Worm (Caenorhabditis elegans) whole organism, L4 larva: ENCODE measurements around the gene acy-2.

Experiments used
- D1046.2 ChIP-seq: fragments of 200-800 bp; sonication (Bioruptor generic); IDR thresholded peaks from 2 replicates; pipeline ENCODE4 v1.3.6; 2022; ENCODE audit warnings: missing genetic modification characterization, missing compliant biosample characterization
- F10B5.3 ChIP-seq: sonication (generic microtip); optimal IDR thresholded peaks from 2 replicates; lab custom pipeline; 2016; ENCODE audit warnings: mild to moderate bottlenecking, missing genetic modification characterization, missing compliant biosample characterization
- F37D6.2 ChIP-seq: sonication (generic microtip); optimal IDR thresholded peaks from 2 replicates; lab custom pipeline; 2016; ENCODE audit warnings: mild to moderate bottlenecking, missing genetic modification characterization, missing compliant biosample characterization
- F44E2.7 ChIP-seq: fragments of 200-800 bp; sonication (Bioruptor generic); IDR thresholded peaks from 2 replicates; pipeline ENCODE4 v2.1.2; 2022; ENCODE audit warnings: missing genetic modification characterization, missing compliant biosample characterization
- T20F7.1 ChIP-seq: fragments of 200-800 bp; sonication (Bioruptor generic); optimal IDR thresholded peaks from 2 replicates; lab custom pipeline; 2018; ENCODE audit warnings: mild to moderate bottlenecking, missing genetic modification characterization, missing compliant biosample characterization
- T26A8.4 ChIP-seq: fragments of 200-800 bp; sonication (Bioruptor generic); IDR thresholded peaks from 2 replicates; pipeline ENCODE4 v1.3.6; 2022; ENCODE audit warnings: missing genetic modification characterization, missing compliant biosample characterization
- Y75B8A.6 ChIP-seq: fragments of 200-800 bp; sonication (Bioruptor generic); IDR thresholded peaks from 2 replicates; pipeline ENCODE4 v1.3.6; 2022; ENCODE audit warnings: missing genetic modification reagents, missing genetic modification characterization, missing compliant biosample characterization
- ZK546.5 ChIP-seq, 2 experiments: sonication (generic microtip); optimal IDR thresholded peaks; 2 replicates each; lab custom pipeline; 2017; ENCODE audit warnings: missing biosample characterization in 2 of 2, missing genetic modification characterization in 2 of 2
- aha-1 ChIP-seq: fragments of 150-350 bp; peaks from one replicate; lab custom pipeline; 2014; ENCODE audit warnings: missing biosample characterization, missing genetic modification characterization
- ama-1 ChIP-seq: fragments of 150-350 bp; optimal IDR thresholded peaks from 2 replicates; lab custom pipeline; 2014; ENCODE audit warnings: inconsistent platforms, mixed read lengths
- attf-4 ChIP-seq: sonication (generic microtip); optimal IDR thresholded peaks from 3 replicates; lab custom pipeline; 2017; ENCODE audit warnings: missing biosample characterization, missing genetic modification characterization
- ceh-28 ChIP-seq: fragments of 150-350 bp; optimal IDR thresholded peaks from 2 replicates; lab custom pipeline; 2014; ENCODE audit warnings: missing biosample characterization, missing genetic modification reagents, missing genetic modification characterization
- ceh-62 ChIP-seq: sonication (generic microtip); optimal IDR thresholded peaks from 2 replicates; lab custom pipeline; 2017; ENCODE audit warnings: missing biosample characterization, missing genetic modification characterization
- cey-2 ChIP-seq: sonication (generic microtip); optimal IDR thresholded peaks from 3 replicates; lab custom pipeline; 2017; ENCODE audit warnings: missing genetic modification characterization, mild to moderate bottlenecking, missing compliant biosample characterization, antibody characterized with exemption, borderline replicate concordance; ENCODE audit not compliant: insufficient read depth
- daf-16 ChIP-seq, 3 experiments: sonication (generic microtip); optimal IDR thresholded peaks; 2 replicates each; lab custom pipeline; 2016 to 2017; ENCODE audit warnings: missing genetic modification characterization in 3 of 3, missing genetic modification reagents in 3 of 3, mild to moderate bottlenecking in 2 of 3, missing compliant biosample characterization in 2 of 3, missing biosample characterization in 1 of 3, moderate library complexity in 1 of 3
- daf-19 ChIP-seq: fragments of 200-800 bp; sonication (Bioruptor generic); conservative IDR thresholded peaks from 2 replicates; pipeline ENCODE4 v1.3.6; 2022; ENCODE audit warnings: missing genetic modification characterization, missing compliant biosample characterization
- dmd-8 ChIP-seq: fragments of 200-800 bp; sonication (Bioruptor generic); IDR thresholded peaks from 2 replicates; pipeline ENCODE4 v1.3.6; 2022; ENCODE audit warnings: missing genetic modification characterization, missing compliant biosample characterization
- dmd-9 ChIP-seq: fragments of 200-800 bp; sonication (Bioruptor generic); IDR thresholded peaks from 2 replicates; pipeline ENCODE4 v1.3.6; 2022; ENCODE audit warnings: missing genetic modification reagents, missing genetic modification characterization, missing compliant biosample characterization
- dpl-1 ChIP-seq: fragments of 150-350 bp; optimal IDR thresholded peaks from 2 replicates; lab custom pipeline; 2014; ENCODE audit warnings: missing biosample characterization, missing genetic modification reagents, missing genetic modification characterization
- egl-27 ChIP-seq: sonication (generic microtip); optimal IDR thresholded peaks from 3 replicates; lab custom pipeline; 2017; ENCODE audit warnings: missing biosample characterization, missing genetic modification reagents, missing genetic modification characterization
- gei-8 ChIP-seq: fragments of 200-800 bp; sonication (Bioruptor generic); optimal IDR thresholded peaks from 2 replicates; lab custom pipeline; 2018; ENCODE audit warnings: mild to moderate bottlenecking, missing genetic modification characterization, missing compliant biosample characterization
- hlh-30 ChIP-seq: sonication (generic microtip); optimal IDR thresholded peaks from 2 replicates; lab custom pipeline; 2017; ENCODE audit warnings: antibody characterized with exemption, mild to moderate bottlenecking, missing genetic modification characterization, missing compliant biosample characterization; ENCODE audit not compliant: insufficient read depth
- hmg-1.1 ChIP-seq: fragments of 200-800 bp; sonication (Bioruptor generic); IDR thresholded peaks from 2 replicates; pipeline ENCODE4 v1.3.6; 2022; ENCODE audit warnings: missing genetic modification reagents, missing genetic modification characterization, missing compliant biosample characterization
- jun-1 ChIP-seq: fragments of 150-350 bp; optimal IDR thresholded peaks from 2 replicates; lab custom pipeline; 2014; ENCODE audit warnings: missing biosample characterization, missing genetic modification reagents, missing genetic modification characterization
- lin-15B ChIP-seq: fragments of 150-350 bp; sonication (generic microtip); optimal IDR thresholded peaks from 3 replicates; lab custom pipeline; 2014; ENCODE audit warnings: missing biosample characterization, missing genetic modification characterization
- lsy-2 ChIP-seq, 2 experiments: fragments of 150-350 bp in 1 of 2; sonication (generic microtip) in 1 of 2; optimal IDR thresholded peaks; 2 replicates each; lab custom pipeline; 2014 to 2017; ENCODE audit warnings: missing biosample characterization in 2 of 2, missing genetic modification characterization in 2 of 2
- mdl-1 ChIP-seq, 2 experiments: fragments of 150-350 bp in 1 of 2; sonication (generic microtip) in 1 of 2; optimal IDR thresholded peaks; 2 replicates each; lab custom pipeline; 2014 to 2017; ENCODE audit warnings: missing biosample characterization in 2 of 2, missing genetic modification characterization in 2 of 2
- mdt-29 ChIP-seq: fragments of 200-800 bp; sonication (Bioruptor generic); IDR thresholded peaks from 2 replicates; pipeline ENCODE4 v1.3.6; 2022; ENCODE audit warnings: missing genetic modification reagents, missing genetic modification characterization, missing compliant biosample characterization
- mxl-3 ChIP-seq: fragments of 200-800 bp; sonication (Bioruptor generic); optimal IDR thresholded peaks from 2 replicates; lab custom pipeline; 2018; ENCODE audit warnings: mild to moderate bottlenecking, missing genetic modification characterization, missing compliant biosample characterization
- nhr-10 ChIP-seq: fragments of 150-350 bp; optimal IDR thresholded peaks from 2 replicates; lab custom pipeline; 2014; ENCODE audit warnings: missing biosample characterization, missing genetic modification characterization
- nhr-102 ChIP-seq: sonication (generic microtip); optimal IDR thresholded peaks from 2 replicates; lab custom pipeline; 2016; ENCODE audit warnings: mild to moderate bottlenecking, missing genetic modification characterization, moderate library complexity, missing compliant biosample characterization
- nhr-111 ChIP-seq: fragments of 200-800 bp; sonication (Bioruptor generic); optimal IDR thresholded peaks from 2 replicates; lab custom pipeline; 2018; ENCODE audit warnings: mild to moderate bottlenecking, missing genetic modification characterization, missing compliant biosample characterization
- nhr-28 ChIP-seq: fragments of 150-350 bp; optimal IDR thresholded peaks from 2 replicates; lab custom pipeline; 2014; ENCODE audit warnings: missing biosample characterization, missing genetic modification characterization
- nhr-41 ChIP-seq: fragments of 200-800 bp; sonication (Bioruptor generic); IDR thresholded peaks from 2 replicates; pipeline ENCODE4 v1.3.6; 2022; ENCODE audit warnings: missing genetic modification reagents, missing genetic modification characterization, missing compliant biosample characterization
- nhr-48 ChIP-seq: sonication (generic microtip); optimal IDR thresholded peaks from 2 replicates; lab custom pipeline; 2016; ENCODE audit warnings: mild to moderate bottlenecking, missing genetic modification characterization, missing compliant biosample characterization
- php-3 ChIP-seq: fragments of 200-800 bp; sonication (Bioruptor generic); IDR thresholded peaks from 2 replicates; pipeline ENCODE4 v1.3.6; 2022; ENCODE audit warnings: missing genetic modification reagents, missing genetic modification characterization, missing compliant biosample characterization
- pqm-1 ChIP-seq: sonication (generic microtip); optimal IDR thresholded peaks from 2 replicates; lab custom pipeline; 2017; ENCODE audit warnings: missing biosample characterization, missing genetic modification characterization
- saeg-2 ChIP-seq: fragments of 200-800 bp; sonication (Bioruptor generic); IDR thresholded peaks from 2 replicates; pipeline ENCODE4 v1.3.6; 2022; ENCODE audit warnings: missing genetic modification reagents, missing genetic modification characterization, missing compliant biosample characterization
- skn-1 ChIP-seq: fragments of 150-350 bp; optimal IDR thresholded peaks from 2 replicates; lab custom pipeline; 2014; ENCODE audit warnings: missing biosample characterization, missing genetic modification characterization
- snpc-1.2 ChIP-seq: fragments of 200-800 bp; sonication (Bioruptor generic); IDR thresholded peaks from 2 replicates; pipeline ENCODE4 v1.3.6; 2022; ENCODE audit warnings: missing genetic modification reagents, missing genetic modification characterization, missing compliant biosample characterization
- snpc-4 ChIP-seq: fragments of 150-350 bp; optimal IDR thresholded peaks from 2 replicates; lab custom pipeline; 2014; ENCODE audit warnings: missing biosample characterization, missing genetic modification characterization
- spr-1 ChIP-seq: sonication (generic microtip); optimal IDR thresholded peaks from 2 replicates; lab custom pipeline; 2016; ENCODE audit warnings: mild to moderate bottlenecking, missing genetic modification characterization, missing compliant biosample characterization
- tra-1 ChIP-seq: fragments of 200-800 bp; sonication (Bioruptor generic); IDR thresholded peaks from 2 replicates; pipeline ENCODE4 v1.3.6; 2022; ENCODE audit warnings: missing genetic modification reagents, missing genetic modification characterization, missing compliant biosample characterization
- unc-130 ChIP-seq: sonication (generic microtip); optimal IDR thresholded peaks from 2 replicates; lab custom pipeline; 2016; ENCODE audit warnings: missing genetic modification reagents, missing genetic modification characterization, missing compliant biosample characterization
- unc-62 ChIP-seq, 3 experiments: fragments of 150-350 bp in 1 of 3; sonication (generic microtip); optimal IDR thresholded peaks in 2 of 3; peaks in 1 of 3; 1 replicate in 1 of 3; 2 replicates in 2 of 3; lab custom pipeline; 2014 to 2017; ENCODE audit warnings: missing biosample characterization in 3 of 3, missing genetic modification characterization in 3 of 3, missing genetic modification reagents in 3 of 3, missing genotype in 1 of 3
- vab-7 ChIP-seq: fragments of 200-800 bp; sonication (Bioruptor generic); IDR thresholded peaks from 2 replicates; pipeline ENCODE4 v1.3.6; 2022; ENCODE audit warnings: missing genetic modification reagents, missing genetic modification characterization, missing compliant biosample characterization
- zfp-2 ChIP-seq: sonication (generic microtip); optimal IDR thresholded peaks from 2 replicates; lab custom pipeline; 2016; ENCODE audit warnings: mild to moderate bottlenecking, missing genetic modification characterization, missing compliant biosample characterization
- zfp-3 ChIP-seq: fragments of 200-800 bp; sonication (Bioruptor generic); conservative IDR thresholded peaks from 2 replicates; pipeline ENCODE4 v1.3.6; 2022; ENCODE audit warnings: missing genetic modification reagents, missing genetic modification characterization, missing compliant biosample characterization
- zip-11 ChIP-seq: fragments of 200-800 bp; sonication (Bioruptor generic); IDR thresholded peaks from 2 replicates; pipeline ENCODE4 v1.3.6; 2022; ENCODE audit warnings: missing genetic modification characterization, missing compliant biosample characterization
- ztf-11 ChIP-seq: fragments of 150-350 bp; optimal IDR thresholded peaks from 2 replicates; lab custom pipeline; 2014; ENCODE audit warnings: missing biosample characterization, missing genetic modification characterization

acy-2 gene

ce11 chrV:6000368-6000802 lies 24.6 kb downstream of the acy-2 start (continued):
- TF ChIP-seq daf-19 (no peak), saeg-2 (GFP tag; lab: Robert Waterston, UW) (peak; percentile 85), mxl-3 (peak; percentile 94), jun-1 (tag; lab: Kevin White, UChicago) (peak; percentile 93), egl-27 (tag; lab: Kevin White, UChicago) (peak; percentile 79), D1046.2 (GFP tag; lab: Robert Waterston, UW) (0 out of 2 replicates have a peak, but pooled peaks have one; percentile 18), zfp-3 (GFP tag; lab: Robert Waterston, UW) (peak; percentile 84), F10B5.3 (tag; lab: Kevin White, UChicago) (peak; percentile 51), nhr-41 (GFP tag; lab: Robert Waterston, UW) (peak; percentile 79; the same call in 1 of the 2 replicates), unc-62 (GFP tag; optimal IDR thresholded peaks at IDR 0.05 in 1 of 2; lab: Kevin White, UChicago) (peak in 1 of 2 experiments; percentile 99), unc-62 (tag; optimal IDR thresholded peaks at IDR 0.05; lab: Kevin White, UChicago) (no peak), lsy-2 (tag; optimal IDR thresholded peaks at IDR 0.05; lab: Kevin White, UChicago) (peak; percentile 65 to 91), hmg-1.1 (GFP tag; lab: Robert Waterston, UW) (peak; percentile 95), T26A8.4 (GFP tag; lab: Robert Waterston, UW) (peak; percentile 93), php-3 (peak; percentile 97), vab-7 (GFP tag; lab: Robert Waterston, UW) (no peak), nhr-10 (tag; lab: Kevin White, UChicago) (peak; percentile 97), daf-16 (GFP tag; optimal IDR thresholded peaks at IDR 0.05; lab: Kevin White, UChicago) (peak; percentile 59 to 89), daf-16 (tag; optimal IDR thresholded peaks at IDR 0.05; lab: Kevin White, UChicago) (peak; percentile 98), dpl-1 (GFP tag; lab: Kevin White, UChicago) (peak; percentile 67), nhr-102 (peak; percentile 96), F44E2.7 (no peak), spr-1 (peak; percentile 91), gei-8 (GFP tag; lab: Kevin White, UChicago) (peak; percentile 83), F37D6.2 (tag; lab: Kevin White, UChicago) (peak; percentile 42), ZK546.5 (tag; optimal IDR thresholded peaks at IDR 0.05; lab: Kevin White, UChicago) (no peak), skn-1 (tag; lab: Kevin White, UChicago) (no peak), nhr-28 (peak; percentile 98), unc-130 (GFP tag; lab: Kevin White, UChicago) (no peak), hlh-30 (tag; lab: Kevin White, UChicago) (peak; percentile 97), pqm-1 (peak; percentile 62), ama-1 (lab: Kevin White, UChicago) (peak; percentile 36), zfp-2 (no peak), snpc-4 (no peak), cey-2 (no peak), snpc-1.2 (GFP tag; lab: Robert Waterston, UW) (no peak), nhr-48 (tag; lab: Kevin White, UChicago) (peak; percentile 98), mdl-1 (tag; optimal IDR thresholded peaks at IDR 0.05; lab: Kevin White, UChicago) (peak; percentile 67 to 96), dmd-9 (GFP tag; lab: Robert Waterston, UW) (peak; percentile 64; the same call in 1 of the 2 replicates), Y75B8A.6 (no peak), ceh-62 (tag; lab: Kevin White, UChicago) (no peak), nhr-111 (no peak), dmd-8 (GFP tag; lab: Robert Waterston, UW) (no peak), tra-1 (GFP tag; lab: Robert Waterston, UW) (peak; percentile 94), mdt-29 (peak; percentile 86), aha-1 (tag; lab: Kevin White, UChicago) (peak; percentile 95), attf-4 (no peak), ceh-28 (tag; lab: Kevin White, UChicago) (peak; percentile 4), lin-15B (no peak), T20F7.1 (GFP tag; lab: Kevin White, UChicago) (peak; percentile 89), zip-11 (GFP tag; lab: Robert Waterston, UW) (no peak), ztf-11 (tag; lab: Kevin White, UChicago) (no peak)
